Fruit fly (Drosophila melanogaster) whole organism, embryonic: ENCODE data around the gene DopEcR.

ENCODE experiments used
- Ada2b ChIP-seq: fragments of 200-800 bp; sonication (Bioruptor generic); IDR thresholded peaks from 2 replicates; pipeline ENCODE4 v1.3.6; 2022; ENCODE audit warnings: missing biosample characterization, missing genetic modification characterization
- BEAF-32 ChIP-seq: fragments of 200-800 bp; sonication (Bioruptor generic); optimal IDR thresholded peaks from 3 replicates; lab custom pipeline; 2017; ENCODE audit warnings: missing biosample characterization, missing genetic modification characterization, mild to moderate bottlenecking, moderate library complexity, missing genetic modification reagents
- Bgb ChIP-seq: fragments of 200-800 bp; sonication (Bioruptor generic); IDR thresholded peaks from 2 replicates; pipeline ENCODE4 v1.3.6; 2022; ENCODE audit warnings: missing biosample characterization, missing genetic modification characterization; ENCODE audit not compliant: partially characterized antibody
- CG10979 ChIP-seq: fragments of 200-800 bp; sonication (Bioruptor generic); optimal IDR thresholded peaks from 2 replicates; lab custom pipeline; 2018; ENCODE audit warnings: missing biosample characterization, mild to moderate bottlenecking, missing genetic modification characterization, moderate library complexity
- CG13287 ChIP-seq: fragments of 200-800 bp; sonication (Bioruptor generic); IDR thresholded peaks from 2 replicates; pipeline ENCODE4 v1.3.6; 2022; ENCODE audit warnings: missing biosample characterization, missing genetic modification characterization; ENCODE audit not compliant: partially characterized antibody
- CG13296 ChIP-seq: fragments of 200-800 bp; sonication (Bioruptor generic); optimal IDR thresholded peaks from 3 replicates; lab custom pipeline; 2018; ENCODE audit warnings: missing biosample characterization, mild to moderate bottlenecking, missing genetic modification characterization
- CG14860 ChIP-seq: fragments of 200-800 bp; sonication (Bioruptor generic); IDR thresholded peaks from 3 replicates; pipeline ENCODE4 v1.3.6; 2022; ENCODE audit warnings: missing biosample characterization, missing genetic modification characterization; ENCODE audit not compliant: partially characterized antibody
- CG15479 ChIP-seq: fragments of 200-800 bp; sonication (Bioruptor generic); optimal IDR thresholded peaks from 3 replicates; lab custom pipeline; 2019; ENCODE audit warnings: missing biosample characterization, mild to moderate bottlenecking, missing genetic modification characterization, moderate library complexity
- CG15514 ChIP-seq: fragments of 200-800 bp; sonication (Bioruptor generic); optimal IDR thresholded peaks from 3 replicates; lab custom pipeline; 2017; ENCODE audit warnings: missing biosample characterization, missing genetic modification characterization, mild to moderate bottlenecking, moderate library complexity, missing genetic modification reagents
- CG17361 ChIP-seq: fragments of 200-800 bp; sonication (Bioruptor generic); IDR thresholded peaks from 3 replicates; pipeline ENCODE4 v1.3.6; 2022; ENCODE audit warnings: missing biosample characterization, missing genetic modification characterization
- CG1832 ChIP-seq: fragments of 200-800 bp; sonication (Bioruptor generic); optimal IDR thresholded peaks from 2 replicates; lab custom pipeline; 2017; ENCODE audit warnings: missing biosample characterization, mild to moderate bottlenecking, missing genetic modification characterization, inconsistent platforms
- CG2116 ChIP-seq: fragments of 200-800 bp; sonication (Bioruptor generic); optimal IDR thresholded peaks from 3 replicates; lab custom pipeline; 2018; ENCODE audit warnings: missing biosample characterization, mild to moderate bottlenecking, missing genetic modification characterization
- CG2129 ChIP-seq: fragments of 200-800 bp; sonication (Bioruptor generic); IDR thresholded peaks from 2 replicates; pipeline ENCODE4 v1.3.6; 2022; ENCODE audit warnings: missing biosample characterization, missing genetic modification characterization; ENCODE audit not compliant: partially characterized antibody
- CG32532 ChIP-seq: fragments of 200-800 bp; sonication (Bioruptor generic); IDR thresholded peaks from 2 replicates; pipeline ENCODE4 v1.3.6; 2022; ENCODE audit warnings: missing biosample characterization, missing genetic modification characterization
- CG34224 ChIP-seq: fragments of 200-800 bp; sonication (Bioruptor generic); IDR thresholded peaks from 3 replicates; pipeline ENCODE4 v1.3.6; 2022; ENCODE audit warnings: missing biosample characterization, missing genetic modification characterization; ENCODE audit not compliant: partially characterized antibody
- CG6791 ChIP-seq: fragments of 200-800 bp; sonication (Bioruptor generic); IDR thresholded peaks from 3 replicates; pipeline ENCODE4 v1.3.6; 2022; ENCODE audit warnings: missing biosample characterization, missing genetic modification characterization; ENCODE audit not compliant: partially characterized antibody
- CG7987 ChIP-seq: fragments of 200-800 bp; sonication (Bioruptor generic); optimal IDR thresholded peaks from 2 replicates; lab custom pipeline; 2018; ENCODE audit warnings: missing biosample characterization, mild to moderate bottlenecking, missing genetic modification characterization, moderate library complexity
- CG9609 ChIP-seq: fragments of 200-800 bp; sonication (Bioruptor generic); optimal IDR thresholded peaks from 3 replicates; lab custom pipeline; 2016; ENCODE audit warnings: missing biosample characterization, missing genetic modification characterization
- CoRest ChIP-seq: fragments of 200-800 bp; sonication (Bioruptor generic); optimal IDR thresholded peaks from 3 replicates; lab custom pipeline; 2018; ENCODE audit warnings: missing biosample characterization, mild to moderate bottlenecking, missing genetic modification characterization, moderate library complexity
- Dll ChIP-seq: fragments of 200-800 bp; sonication (Bioruptor generic); IDR thresholded peaks from 4 replicates; pipeline ENCODE4 v1.3.6; 2022; ENCODE audit warnings: missing biosample characterization, missing genetic modification characterization; ENCODE audit not compliant: partially characterized antibody
- Doc3 ChIP-seq: fragments of 200-800 bp; sonication (Bioruptor generic); IDR thresholded peaks from 3 replicates; pipeline ENCODE4 v1.3.6; 2022; ENCODE audit warnings: missing biosample characterization, missing genetic modification characterization; ENCODE audit not compliant: partially characterized antibody
- Dp ChIP-seq: fragments of 200-800 bp; sonication (Bioruptor generic); optimal IDR thresholded peaks from 2 replicates; lab custom pipeline; 2018; ENCODE audit warnings: missing biosample characterization, mild to moderate bottlenecking, missing genetic modification characterization, moderate library complexity
- Dref ChIP-seq: fragments of 200-800 bp; sonication (Bioruptor generic); IDR thresholded peaks from 2 replicates; pipeline ENCODE4 v1.3.6; 2022; ENCODE audit warnings: missing biosample characterization, missing genetic modification characterization
- E2f1 ChIP-seq: fragments of 200-800 bp; sonication (Bioruptor generic); IDR thresholded peaks from 2 replicates; pipeline ENCODE4 v1.3.6; 2022; ENCODE audit warnings: missing biosample characterization, missing genetic modification characterization
- E2f2 ChIP-seq: fragments of 200-800 bp; sonication (Bioruptor generic); IDR thresholded peaks from 2 replicates; pipeline ENCODE4 v1.3.6; 2022; ENCODE audit warnings: missing biosample characterization, missing genetic modification characterization
- HLH4C ChIP-seq: fragments of 200-800 bp; sonication (Bioruptor generic); IDR thresholded peaks from 3 replicates; pipeline ENCODE4 v1.3.6; 2022; ENCODE audit warnings: missing biosample characterization, missing genetic modification characterization; ENCODE audit not compliant: partially characterized antibody
- Hr78 ChIP-seq, 2 experiments: fragments of 200-800 bp in 1 of 2; fragments of >200 bp in 1 of 2; sonication (Bioruptor generic) in 1 of 2; optimal IDR thresholded peaks; 2 replicates each; lab custom pipeline; 2017 to 2019; ENCODE audit warnings: missing biosample characterization in 2 of 2, missing genetic modification characterization in 2 of 2, mild to moderate bottlenecking in 1 of 2, moderate library complexity in 1 of 2
- Max ChIP-seq: fragments of 200-800 bp; sonication (Bioruptor generic); optimal IDR thresholded peaks from 2 replicates; lab custom pipeline; 2016; ENCODE audit warnings: missing biosample characterization, mild to moderate bottlenecking, missing genetic modification characterization
- Med ChIP-seq: fragments of 200-800 bp; sonication (Bioruptor generic); peaks from one replicate; lab custom pipeline; 2016; ENCODE audit warnings: missing biosample characterization, missing genetic modification characterization, mild to moderate bottlenecking, inconsistent platforms, moderate library complexity
- NFAT ChIP-seq: fragments of 200-800 bp; sonication (Bioruptor generic); IDR thresholded peaks from 2 replicates; pipeline ENCODE4 v1.3.6; 2022; ENCODE audit warnings: missing biosample characterization, missing genetic modification characterization
- Ravus ChIP-seq: fragments of 200-800 bp; sonication (Bioruptor generic); IDR thresholded peaks from 2 replicates; pipeline ENCODE4 v1.3.6; 2022; ENCODE audit warnings: missing biosample characterization, missing genetic modification characterization
- Rfx ChIP-seq: fragments of 200-800 bp; sonication (Bioruptor generic); IDR thresholded peaks from 2 replicates; pipeline ENCODE4 v1.3.6; 2022; ENCODE audit warnings: missing biosample characterization, missing genetic modification characterization
- Scr ChIP-seq: fragments of 200-800 bp; sonication (Bioruptor generic); IDR thresholded peaks from 2 replicates; pipeline ENCODE4 v1.3.6; 2022; ENCODE audit warnings: missing biosample characterization, missing genetic modification characterization; ENCODE audit not compliant: partially characterized antibody
- aop ChIP-seq: fragments of 200-800 bp; sonication (Bioruptor generic); IDR thresholded peaks from 2 replicates; pipeline ENCODE4 v1.3.6; 2022; ENCODE audit warnings: missing biosample characterization, missing genetic modification characterization
- ato ChIP-seq: fragments of 200-800 bp; sonication (Bioruptor generic); IDR thresholded peaks from 2 replicates; pipeline ENCODE4 v1.3.6; 2022; ENCODE audit warnings: missing biosample characterization, missing genetic modification characterization; ENCODE audit not compliant: partially characterized antibody
- bbx ChIP-seq: fragments of 200-800 bp; sonication (Bioruptor generic); IDR thresholded peaks from 2 replicates; pipeline ENCODE4 v1.3.6; 2022; ENCODE audit warnings: missing biosample characterization, missing genetic modification characterization; ENCODE audit not compliant: partially characterized antibody
- bsh ChIP-seq, 2 experiments: fragments of 200-800 bp; sonication (Bioruptor generic); optimal IDR thresholded peaks; 2 replicates each; lab custom pipeline; 2017 to 2018; ENCODE audit warnings: mild to moderate bottlenecking in 2 of 2, missing biosample characterization in 2 of 2, missing genetic modification characterization in 2 of 2, moderate library complexity in 1 of 2
- dysf ChIP-seq: fragments of 200-800 bp; sonication (Bioruptor generic); IDR thresholded peaks from 3 replicates; pipeline ENCODE4 v1.3.6; 2022; ENCODE audit warnings: missing biosample characterization, missing genetic modification characterization
- fd96Cb ChIP-seq: fragments of 200-800 bp; sonication (Bioruptor generic); optimal IDR thresholded peaks from 2 replicates; lab custom pipeline; 2018; ENCODE audit warnings: missing biosample characterization, mild to moderate bottlenecking, missing genetic modification characterization, moderate library complexity
- gt ChIP-seq: fragments of 200-800 bp; sonication (Bioruptor generic); IDR thresholded peaks from 2 replicates; pipeline ENCODE4 v1.3.6; 2022; ENCODE audit warnings: missing biosample characterization, missing genetic modification characterization
- h ChIP-seq: fragments of >200 bp; optimal IDR thresholded peaks from 2 replicates; lab custom pipeline; 2017
- inv ChIP-seq: fragments of 200-800 bp; sonication (Bioruptor generic); IDR thresholded peaks from 2 replicates; pipeline ENCODE4 v1.3.6; 2022; ENCODE audit warnings: missing biosample characterization, missing genetic modification characterization; ENCODE audit not compliant: partially characterized antibody
- pros ChIP-seq: fragments of 200-800 bp; sonication (Bioruptor generic); optimal IDR thresholded peaks from 3 replicates; lab custom pipeline; 2019; ENCODE audit warnings: missing biosample characterization, mild to moderate bottlenecking, missing genetic modification characterization, moderate library complexity
- pzg ChIP-seq: fragments of 200-800 bp; sonication (Bioruptor generic); optimal IDR thresholded peaks from 3 replicates; lab custom pipeline; 2018; ENCODE audit warnings: missing biosample characterization, mild to moderate bottlenecking, missing genetic modification characterization, moderate library complexity
- shn ChIP-seq: fragments of 200-800 bp; sonication (Bioruptor generic); optimal IDR thresholded peaks from 3 replicates; lab custom pipeline; 2016; ENCODE audit warnings: missing biosample characterization, missing genetic modification characterization
- sna ChIP-seq: fragments of 200-800 bp; sonication (Bioruptor generic); IDR thresholded peaks from 2 replicates; pipeline ENCODE4 v1.3.6; 2022; ENCODE audit warnings: missing biosample characterization, missing genetic modification characterization; ENCODE audit not compliant: partially characterized antibody
- tna ChIP-seq: fragments of 200-800 bp; sonication (Bioruptor generic); IDR thresholded peaks from 2 replicates; pipeline ENCODE4 v1.3.6; 2022; ENCODE audit warnings: missing biosample characterization, missing genetic modification characterization; ENCODE audit not compliant: partially characterized antibody
- trem ChIP-seq: fragments of 200-800 bp; optimal IDR thresholded peaks from 3 replicates; lab custom pipeline; 2019; ENCODE audit warnings: missing biosample characterization, mild to moderate bottlenecking, missing genetic modification characterization, moderate library complexity

Gene DopEcR

dm6 chr3L:4405922-4406321 is 25.7 kb upstream of the DopEcR start, which contains the start of gene CG15019 (continued):
- no peak for TF ChIP-seq Ada2b (GFP tag; lab: Robert Waterston, UW)
- no peak for TF ChIP-seq CG1832 (GFP tag; lab: Kevin White, UChicago)
- peak; percentile 82 for TF ChIP-seq bbx
- no peak for TF ChIP-seq CG7987 (GFP tag; lab: Kevin White, UChicago)
- 0 out of 2 replicates have a peak, but pooled peaks have one; percentile 14 for TF ChIP-seq Rfx
- TF ChIP-seq bsh (GFP tag; optimal IDR thresholded peaks at IDR 0.05; lab: Kevin White, UChicago), result no peak
- no peak for TF ChIP-seq Ravus (GFP tag; lab: Robert Waterston, UW)
- TF ChIP-seq CG17361 (GFP tag; lab: Robert Waterston, UW), result no peak
- peak; percentile 76; the same call in 1 of the 2 replicates for TF ChIP-seq sna (GFP tag; lab: Robert Waterston, UW)
- TF ChIP-seq CG2116, result peak; percentile 46
- TF ChIP-seq NFAT (GFP tag; lab: Robert Waterston, UW), result peak; percentile 26; the same call in 1 of the 2 replicates
- TF ChIP-seq Hr78 (GFP tag; optimal IDR thresholded peaks at IDR 0.05; lab: Kevin White, UChicago), result peak in 1 of 2 experiments; percentile 60
- peak; percentile 95 for TF ChIP-seq E2f2
- no peak for TF ChIP-seq shn
- peak; percentile 93 for TF ChIP-seq Dref (GFP tag; lab: Robert Waterston, UW)
- peak; percentile 76 for TF ChIP-seq BEAF-32 (GFP tag; lab: Kevin White, UChicago)
- peak; percentile 70 for TF ChIP-seq HLH4C
- peak; percentile 37 for TF ChIP-seq pzg
- TF ChIP-seq CG15479, result no peak
- peak; percentile 11; the same call in 1 of the 2 replicates for TF ChIP-seq tna (GFP tag; lab: Robert Waterston, UW)
- TF ChIP-seq dysf (GFP tag; lab: Robert Waterston, UW), result no peak
- peak; percentile 50; the same call in 1 of the 3 replicates for TF ChIP-seq Doc3 (GFP tag; lab: Robert Waterston, UW)
- TF ChIP-seq aop (GFP tag; lab: Robert Waterston, UW), result no peak
- peak; percentile 90 for TF ChIP-seq Dp (GFP tag; lab: Kevin White, UChicago)
- TF ChIP-seq gt (GFP tag; lab: Robert Waterston, UW), result no peak
- TF ChIP-seq CG15514 (GFP tag; lab: Kevin White, UChicago), result peak; percentile 10
- TF ChIP-seq E2f1 (GFP tag; lab: Robert Waterston, UW), result peak; percentile 41; the same call in 1 of the 2 replicates
- TF ChIP-seq CoRest (tag; lab: Kevin White, UChicago), result no peak
- TF ChIP-seq h, result no peak
- peak; percentile 30 for TF ChIP-seq Max
- TF ChIP-seq CG6791 (GFP tag; lab: Robert Waterston, UW), result peak; percentile 65
- no peak for TF ChIP-seq CG10979 (tag; lab: Kevin White, UChicago)
- TF ChIP-seq trem (tag; lab: Kevin White, UChicago), result peak; percentile 10
- no peak for TF ChIP-seq fd96Cb
- peak; percentile 71 for TF ChIP-seq Bgb (GFP tag; lab: Robert Waterston, UW)
- peak; percentile 74 for TF ChIP-seq Dll
- 0 out of 2 replicates have a peak, but pooled peaks have one; percentile 43 for TF ChIP-seq inv (GFP tag; lab: Robert Waterston, UW)
- no peak for TF ChIP-seq CG13296 (GFP tag; lab: Kevin White, UChicago)
- TF ChIP-seq CG2129 (GFP tag; lab: Robert Waterston, UW), result peak; percentile 55; the same call in 1 of the 2 replicates
- no peak for TF ChIP-seq CG9609
- TF ChIP-seq Scr (GFP tag; lab: Robert Waterston, UW), result peak; percentile 73
- 0 out of 2 replicates have a peak, but pooled peaks have one; percentile 25 for TF ChIP-seq CG32532 (GFP tag; lab: Robert Waterston, UW)
- TF ChIP-seq CG34224 (GFP tag; lab: Robert Waterston, UW), result peak; percentile 72
- TF ChIP-seq CG14860 (GFP tag; lab: Robert Waterston, UW), result peak; percentile 17; the same call in 1 of the 3 replicates
- peak; percentile 27 for TF ChIP-seq Med (GFP tag; lab: Kevin White, UChicago)
- TF ChIP-seq ato (GFP tag; lab: Robert Waterston, UW), result peak; percentile 31; the same call in 1 of the 2 replicates
- TF ChIP-seq CG13287 (GFP tag; lab: Robert Waterston, UW), result peak; percentile 87
- no peak for TF ChIP-seq pros (GFP tag; lab: Kevin White, UChicago)
